Worm (Caenorhabditis elegans) whole organism, L1 larva: ENCODE measurements around the gene F36H12.3.

Experiments
- C16A3.4 ChIP-seq: fragments of 150-350 bp; optimal IDR thresholded peaks from 2 replicates; lab custom pipeline; 2014; ENCODE audit warnings: missing biosample characterization, missing genetic modification characterization
- F16B12.6 ChIP-seq: fragments of 150-350 bp; optimal IDR thresholded peaks from 2 replicates; lab custom pipeline; 2014; ENCODE audit warnings: missing biosample characterization, missing genetic modification characterization
- ama-1 ChIP-seq: fragments of 150-350 bp; optimal IDR thresholded peaks from 2 replicates; lab custom pipeline; 2014
- blmp-1 ChIP-seq: fragments of 150-350 bp; optimal IDR thresholded peaks from 2 replicates; lab custom pipeline; 2014; ENCODE audit warnings: missing biosample characterization, missing genetic modification characterization
- ceh-82 ChIP-seq, 3 experiments: fragments of 150-350 bp in 1 of 3; sonication (generic microtip) in 2 of 3; optimal IDR thresholded peaks; 2 replicates each; lab custom pipeline; 2014 to 2017; ENCODE audit warnings: missing biosample characterization in 3 of 3, missing genetic modification characterization in 3 of 3
- dsc-1 ChIP-seq: sonication (generic microtip); optimal IDR thresholded peaks from 2 replicates; lab custom pipeline; 2016; ENCODE audit warnings: mild to moderate bottlenecking, missing genetic modification characterization, missing compliant biosample characterization
- fkh-10 ChIP-seq: sonication (generic microtip); optimal IDR thresholded peaks from 2 replicates; lab custom pipeline; 2017; ENCODE audit warnings: missing biosample characterization, missing genetic modification reagents, missing genetic modification characterization
- fkh-4 ChIP-seq: sonication (generic microtip); optimal IDR thresholded peaks from 2 replicates; lab custom pipeline; 2016; ENCODE audit warnings: missing compliant biosample characterization, missing genetic modification characterization, borderline replicate concordance
- fkh-8 ChIP-seq: sonication (generic microtip); optimal IDR thresholded peaks from 2 replicates; lab custom pipeline; 2016; ENCODE audit warnings: mild to moderate bottlenecking, missing genetic modification characterization, missing compliant biosample characterization
- hlh-4 ChIP-seq: sonication (generic microtip); optimal IDR thresholded peaks from 2 replicates; lab custom pipeline; 2016; ENCODE audit warnings: mild to moderate bottlenecking, missing genetic modification characterization, missing compliant biosample characterization
- mef-2 ChIP-seq: fragments of 150-350 bp; optimal IDR thresholded peaks from 2 replicates; lab custom pipeline; 2014; ENCODE audit warnings: missing biosample characterization, missing genetic modification characterization
- rnt-1 ChIP-seq: sonication (generic microtip); optimal IDR thresholded peaks from 2 replicates; lab custom pipeline; 2016; ENCODE audit warnings: mild to moderate bottlenecking, missing genetic modification characterization, moderate library complexity, missing compliant biosample characterization
- skn-1 ChIP-seq: fragments of 150-350 bp; optimal IDR thresholded peaks from 2 replicates; lab custom pipeline; 2014; ENCODE audit warnings: missing biosample characterization, missing genetic modification characterization
- snpc-4 ChIP-seq: fragments of 150-350 bp; optimal IDR thresholded peaks from 2 replicates; lab custom pipeline; 2014; ENCODE audit warnings: missing biosample characterization, missing genetic modification characterization
- sptf-1 ChIP-seq: fragments of 150-350 bp; optimal IDR thresholded peaks from 2 replicates; lab custom pipeline; 2014; ENCODE audit warnings: missing biosample characterization, missing genetic modification characterization
- sup-37 ChIP-seq: fragments of 200-800 bp; sonication (Bioruptor generic); optimal IDR thresholded peaks from 2 replicates; lab custom pipeline; 2018; ENCODE audit warnings: mild to moderate bottlenecking, missing genetic modification characterization, missing compliant biosample characterization
- vab-15 ChIP-seq: sonication (generic microtip); optimal IDR thresholded peaks from 2 replicates; lab custom pipeline; 2017; ENCODE audit warnings: missing genotype, mild to moderate bottlenecking, missing genetic modification characterization, missing compliant biosample characterization

F36H12.3 gene

DNA sequence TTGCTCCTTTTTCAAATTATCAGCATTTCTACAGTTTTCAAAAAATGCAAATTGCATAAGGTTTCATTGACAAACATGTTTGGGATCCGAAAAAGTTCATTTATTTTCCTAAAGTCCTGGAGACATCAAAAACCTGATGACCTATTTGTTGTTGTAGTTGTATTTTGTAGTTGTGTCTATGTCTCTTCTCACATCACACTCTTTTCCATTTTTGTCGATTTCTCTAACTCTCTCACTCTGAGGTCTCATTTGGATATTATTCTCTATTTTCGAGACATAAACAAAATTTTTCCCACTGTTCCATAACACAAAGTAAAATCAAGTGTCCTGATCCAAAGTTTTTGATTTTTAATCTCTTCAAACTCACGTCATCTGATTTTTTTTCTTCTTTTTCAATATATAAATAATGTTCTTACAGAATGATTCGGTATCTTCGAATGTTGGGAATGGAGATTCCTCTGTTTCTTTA lies 46.3 kb downstream of the F36H12.3 start, which contains the start of gene slc-46A (continued):
- TF ChIP-seq F16B12.6 (tag; lab: Kevin White, UChicago) (no peak), snpc-4 (peak; percentile 51), ama-1 (no peak), sup-37 (GFP tag; lab: Kevin White, UChicago) (no peak), sptf-1 (tag; lab: Kevin White, UChicago) (no peak), mef-2 (tag; lab: Kevin White, UChicago) (no peak), hlh-4 (tag; lab: Kevin White, UChicago) (no peak), fkh-4 (no peak), ceh-82 (tag; optimal IDR thresholded peaks at IDR 0.05; lab: Kevin White, UChicago) (no peak), dsc-1 (tag; lab: Kevin White, UChicago) (no peak), skn-1 (tag; lab: Kevin White, UChicago) (no peak), rnt-1 (tag; lab: Kevin White, UChicago) (no peak), blmp-1 (tag; lab: Kevin White, UChicago) (no peak), fkh-10 (GFP tag; lab: Kevin White, UChicago) (no peak), vab-15 (tag; lab: Kevin White, UChicago) (no peak), fkh-8 (no peak), C16A3.4 (no peak)
